Worm (Caenorhabditis elegans) whole organism, early embryonic: Measurements from ENCODE around the gene srh-258.

Experiments
- F13C5.2 ChIP-seq: sonication (generic microtip); optimal IDR thresholded peaks from 2 replicates; lab custom pipeline; 2017; ENCODE audit warnings: mild to moderate bottlenecking, missing genetic modification characterization, inconsistent platforms, missing compliant biosample characterization
- flt-1 ChIP-seq: fragments of 200-800 bp; sonication (Bioruptor generic); IDR thresholded peaks from 2 replicates; pipeline ENCODE4 v1.3.6; 2022; ENCODE audit warnings: missing genetic modification characterization, missing compliant biosample characterization
- sea-1 ChIP-seq: fragments of 200-800 bp; sonication (Bioruptor generic); conservative IDR thresholded peaks from 2 replicates; pipeline ENCODE4 v1.3.6; 2022; ENCODE audit warnings: missing genetic modification characterization, missing compliant biosample characterization

ce11 chrV:15397139-15397538 lies 7.8 kb upstream of the srh-258 start:
- TF ChIP-seq flt-1 (GFP tag; lab: Robert Waterston, UW) (no peak), sea-1 (GFP tag; lab: Robert Waterston, UW) (no peak), F13C5.2 (tag; lab: Kevin White, UChicago) (no peak)
